Worm (Caenorhabditis elegans) whole organism, L1 larva: ENCODE measurements around the gene K10C2.2.

ENCODE experiments used
- ces-1 ChIP-seq: fragments of 150-350 bp; optimal IDR thresholded peaks from 2 replicates; lab custom pipeline; 2014; ENCODE audit warnings: missing biosample characterization, missing genetic modification reagents, missing genetic modification characterization
- lin-13 ChIP-seq: fragments of 150-350 bp; optimal IDR thresholded peaks from 2 replicates; lab custom pipeline; 2014; ENCODE audit warnings: missing biosample characterization, missing genetic modification reagents, missing genetic modification characterization
- mep-1 ChIP-seq: fragments of 150-350 bp; optimal IDR thresholded peaks from 2 replicates; lab custom pipeline; 2014; ENCODE audit warnings: missing biosample characterization, missing genetic modification characterization
- unc-62 ChIP-seq: fragments of 150-350 bp; optimal IDR thresholded peaks from 2 replicates; lab custom pipeline; 2014; ENCODE audit warnings: missing biosample characterization, missing genetic modification reagents, missing genetic modification characterization
- zag-1 ChIP-seq: fragments of 150-350 bp; optimal IDR thresholded peaks from 2 replicates; lab custom pipeline; 2014; ENCODE audit warnings: missing biosample characterization, missing genetic modification characterization

DNA sequence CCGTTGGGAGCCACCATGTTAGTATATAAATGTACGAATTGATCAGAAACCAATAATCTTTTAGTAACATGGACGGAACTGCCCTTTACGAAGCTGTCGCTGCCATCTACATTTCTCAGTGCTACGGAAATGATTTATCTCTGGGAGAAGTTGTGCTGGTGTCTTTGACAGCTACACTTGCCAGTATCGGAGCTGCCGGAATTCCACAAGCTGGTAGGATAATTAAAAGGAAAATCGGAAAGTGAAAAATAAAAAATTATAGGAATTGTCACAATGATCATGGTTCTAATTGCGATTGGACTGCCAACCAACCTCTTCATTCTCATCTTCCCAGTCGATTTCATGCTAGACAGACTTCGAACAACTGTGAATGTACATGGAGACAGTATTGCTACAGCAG, 27.7 kb downstream of the K10C2.2 start:
- TF ChIP-seq mep-1 (tag; lab: Kevin White, UChicago): no peak
- TF ChIP-seq ces-1 (GFP tag; lab: Kevin White, UChicago): no peak
- TF ChIP-seq lin-13: no peak
- no peak for TF ChIP-seq zag-1 (tag; lab: Kevin White, UChicago)
- no peak for TF ChIP-seq unc-62 (GFP tag; lab: Kevin White, UChicago)
